Worm (Caenorhabditis elegans) whole organism, L4/young adult: ENCODE measurements around the gene dib-1.
"Not testable (repeated sequence)": the region's sequence is repeated elsewhere in the genome, so short reads cannot be mapped to it uniquely, and the experiment has no call there.

Experiments
- W03F9.2 ChIP-seq: fragments of 150-350 bp; optimal IDR thresholded peaks from 2 replicates; lab custom pipeline; 2014; ENCODE audit warnings: missing biosample characterization, missing genetic modification characterization
- dao-5 ChIP-seq: sonication (generic microtip); optimal IDR thresholded peaks from 2 replicates; lab custom pipeline; 2016; ENCODE audit warnings: missing genotype, missing genetic modification characterization, moderate library complexity, missing compliant biosample characterization
- him-1 ChIP-seq: sonication (generic microtip); optimal IDR thresholded peaks from 2 replicates; lab custom pipeline; 2016; ENCODE audit warnings: missing genotype, missing genetic modification reagents, missing genetic modification characterization, missing compliant biosample characterization

The dib-1 gene

ce11 chrIV:2885260-2885659 is 5.4 kb upstream of the dib-1 start:
- TF ChIP-seq him-1 (tag; lab: Kevin White, UChicago): no peak
- no peak for TF ChIP-seq dao-5
- no peak for TF ChIP-seq W03F9.2

ce11 chrIV:2886655-2887054 is 4.0 kb upstream of the dib-1 start, which contains the start of gene dml-1:
Gene dml-1, plus strand, starts transcription at chrIV:2886955.
- TF ChIP-seq dao-5 (no peak), W03F9.2 (no peak), him-1 (tag; lab: Kevin White, UChicago) (no peak)

- TF ChIP-seq dao-5: no peak
- TF ChIP-seq W03F9.2: no peak
- TF ChIP-seq him-1 (tag; lab: Kevin White, UChicago): no peak
Observed at ce11 chrIV:2887245-2887644, 3.4 kb upstream of the dib-1 start.

- TF ChIP-seq dao-5: no peak
- TF ChIP-seq him-1 (tag; lab: Kevin White, UChicago): no peak
- no peak for TF ChIP-seq W03F9.2
Observed at ce11 chrIV:2888496-2889101, 2.1 kb upstream of the dib-1 start.

- TF ChIP-seq dao-5 (no peak), W03F9.2 (no peak), him-1 (tag; lab: Kevin White, UChicago) (no peak)
Observed at ce11 chrIV:2891535-2892233, 1.0 kb downstream of the dib-1 start.

ce11 chrIV:2892395-2892786 is 1.7 kb downstream of the dib-1 start, which contains the start of gene Y54G2A.18:
Gene Y54G2A.18, minus strand, starts transcription at chrIV:2892495.
- TF ChIP-seq dao-5: no peak
- no peak for TF ChIP-seq W03F9.2
- no peak for TF ChIP-seq him-1 (tag; lab: Kevin White, UChicago)

ce11 chrIV:2892787-2893485 is 2.3 kb downstream of the dib-1 start:
- no peak for TF ChIP-seq dao-5
- TF ChIP-seq him-1 (tag; lab: Kevin White, UChicago): no peak
- no peak for TF ChIP-seq W03F9.2

- TF ChIP-seq him-1 (tag; lab: Kevin White, UChicago): no peak
- TF ChIP-seq dao-5: no peak
- no peak for TF ChIP-seq W03F9.2
Observed at ce11 chrIV:2893486-2893842, 2.8 kb downstream of the dib-1 start.

ce11 chrIV:2894630-2895029 is 3.9 kb downstream of the dib-1 start, which contains the start of gene Y54G2A.19:
Gene Y54G2A.19, minus strand, starts transcription at chrIV:2894730.
- not testable (repeated sequence) for TF ChIP-seq dao-5; W03F9.2; him-1 (tag; lab: Kevin White, UChicago)

ce11 chrIV:2897644-2898160 is 7.0 kb downstream of the dib-1 start, which contains the start of gene Y54G2A.36:
Gene Y54G2A.36, plus strand, starts transcription at chrIV:2897694.
- no peak for TF ChIP-seq dao-5
- TF ChIP-seq him-1 (tag; lab: Kevin White, UChicago): no peak
- TF ChIP-seq W03F9.2: no peak

ce11 chrIV:2914545-2914944 is 23.9 kb downstream of the dib-1 start:
- no peak for TF ChIP-seq W03F9.2
- TF ChIP-seq dao-5: no peak
- TF ChIP-seq him-1 (tag; lab: Kevin White, UChicago): no peak

- TF ChIP-seq W03F9.2 (no peak), dao-5 (no peak)
Observed at ce11 chrIV:2916043-2916442, 25.4 kb downstream of the dib-1 start.

- not testable (repeated sequence) for TF ChIP-seq dao-5; him-1 (tag; lab: Kevin White, UChicago); W03F9.2
Observed at ce11 chrIV:2917729-2918128, 27.0 kb downstream of the dib-1 start, which contains the start of gene Y54G2A.50. Gene Y54G2A.50, plus strand, starts transcription at chrIV:2918029.

ce11 chrIV:2922196-2922595 is 31.5 kb downstream of the dib-1 start, which contains the start of gene fbxc-45:
Gene fbxc-45, minus strand, starts transcription at chrIV:2922243.
- TF ChIP-seq dao-5 (no peak), W03F9.2 (no peak), him-1 (tag; lab: Kevin White, UChicago) (no peak)
